Worm (Caenorhabditis elegans): ENCODE results near the gene R31.2.

The R31.2 gene

DNA sequence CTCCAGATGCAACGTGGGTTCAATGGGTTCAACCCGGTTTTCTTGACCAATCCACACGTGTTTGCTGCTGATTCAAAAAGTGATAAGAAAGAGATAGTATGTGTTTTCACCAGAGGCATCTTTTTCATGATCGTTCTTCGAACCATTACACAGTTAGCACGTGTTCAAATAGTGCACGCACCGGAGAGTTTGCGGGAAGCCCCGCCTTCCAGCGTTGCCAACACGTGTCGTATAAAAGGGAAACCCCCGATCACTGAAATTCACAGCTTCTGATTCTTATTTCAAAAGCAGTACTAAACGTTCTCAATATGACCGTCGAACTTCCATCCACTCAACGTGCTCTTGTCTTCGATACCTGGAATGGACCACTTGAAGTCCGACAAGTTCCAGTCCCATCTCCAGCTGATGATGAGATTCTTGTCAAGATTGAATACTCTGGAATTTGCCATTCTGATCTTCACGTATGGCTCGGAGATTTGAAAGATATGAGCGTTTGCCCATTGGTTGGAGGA lies 29.3 kb upstream of the R31.2 start, which contains the start of gene adh-1:
Gene adh-1, plus strand, starts transcription at position 261 of the 512 bp plus-strand sequence.
- TF ChIP-seq C06A6.2 (GFP tag; conservative IDR thresholded peaks at IDR 0.05) (peak; percentile 52), die-1 (tag; optimal IDR thresholded peaks at IDR 0.05) (peak; percentile 36), tbp1 (GFP tag; optimal IDR thresholded peaks at IDR 0.05) (peak; percentile 48), attf-5 (GFP tag; optimal IDR thresholded peaks at IDR 0.05) (peak; percentile 37), dox-1 (GFP tag; IDR thresholded peaks at IDR 0.05) (peak; percentile 24; the same call in 1 of the 2 replicates), ztf-28 (GFP tag; IDR thresholded peaks at IDR 0.05) (no peak), ceh-58 (GFP tag; IDR thresholded peaks at IDR 0.05) (no peak), F57A8.1 (GFP tag; optimal IDR thresholded peaks at IDR 0.05) (no peak), nhr-80 (tag; optimal IDR thresholded peaks at IDR 0.05) (peak; percentile 45), ama-1 (optimal IDR thresholded peaks at IDR 0.05) (peak; percentile 95), ama-1 (GFP tag; optimal IDR thresholded peaks at IDR 0.05) (no peak), madf-6 (GFP tag; IDR thresholded peaks at IDR 0.05) (no peak), egl-44 (GFP tag; IDR thresholded peaks at IDR 0.05) (0 out of 2 replicates have a peak, but pooled peaks have one; percentile 57), ztf-22 (GFP tag; optimal IDR thresholded peaks at IDR 0.05) (no peak), rpc-1 (optimal IDR thresholded peaks at IDR 0.05) (no peak), rpc-1 (tag; optimal IDR thresholded peaks at IDR 0.05) (no peak), F22D6.2 (tag; optimal IDR thresholded peaks at IDR 0.05) (peak; percentile 79), akir-1 (GFP tag; optimal IDR thresholded peaks at IDR 0.05) (no peak), madf-8 (GFP tag; conservative IDR thresholded peaks at IDR 0.05) (no peak), hlh-26 (GFP tag; conservative IDR thresholded peaks at IDR 0.05) (no peak), lir-1 (GFP tag; conservative IDR thresholded peaks at IDR 0.05) (no peak), nhr-90 (tag; optimal IDR thresholded peaks at IDR 0.05) (no peak), ztf-25 (GFP tag; IDR thresholded peaks at IDR 0.05) (no peak), cebp-1 (GFP tag; IDR thresholded peaks at IDR 0.05) (no peak), cebp-1 (tag; optimal IDR thresholded peaks at IDR 0.05) (peak; percentile 58), lin-40 (tag; optimal IDR thresholded peaks at IDR 0.05) (peak; percentile 47), mxl-1 (tag; optimal IDR thresholded peaks at IDR 0.05) (no peak), hmg-1.2 (GFP tag; IDR thresholded peaks at IDR 0.05) (no peak), ztf-26 (tag; optimal IDR thresholded peaks at IDR 0.05) (peak; percentile 93), K11D2.4 (GFP tag; IDR thresholded peaks at IDR 0.05) (no peak), lag-1 (GFP tag; IDR thresholded peaks at IDR 0.05) (0 out of 2 replicates have a peak, but pooled peaks have one; percentile 79), F52B5.7 (tag; optimal IDR thresholded peaks at IDR 0.05) (peak; percentile 59), hrde-1 (tag; optimal IDR thresholded peaks at IDR 0.05; ENCODE audit: borderline replicate concordance) (no peak), chd-7 (tag; optimal IDR thresholded peaks at IDR 0.05) (peak; percentile 30), dpff-1 (tag; optimal IDR thresholded peaks at IDR 0.05) (no peak), B0035.1 (tag; optimal IDR thresholded peaks at IDR 0.05) (no peak), lin-26 (GFP tag; IDR thresholded peaks at IDR 0.05) (peak; percentile 51), ceh-100 (GFP tag; IDR thresholded peaks at IDR 0.05) (no peak), ztf-6 (GFP tag; IDR thresholded peaks at IDR 0.05) (no peak), somi-1 (GFP tag; optimal IDR thresholded peaks at IDR 0.05) (peak; percentile 92), lin-35 (GFP tag; optimal IDR thresholded peaks at IDR 0.05) (peak in 1 of 3 experiments; percentile 20), nfya-2 (GFP tag; IDR thresholded peaks at IDR 0.05) (no peak), let-607 (tag; optimal IDR thresholded peaks at IDR 0.05) (no peak), rec-8 (tag; optimal IDR thresholded peaks at IDR 0.05) (no peak)

Data from whole organism, young adult.